Fruit fly (Drosophila melanogaster): ENCODE measurements around the gene CDK2AP1.

CDK2AP1 gene

DNA sequence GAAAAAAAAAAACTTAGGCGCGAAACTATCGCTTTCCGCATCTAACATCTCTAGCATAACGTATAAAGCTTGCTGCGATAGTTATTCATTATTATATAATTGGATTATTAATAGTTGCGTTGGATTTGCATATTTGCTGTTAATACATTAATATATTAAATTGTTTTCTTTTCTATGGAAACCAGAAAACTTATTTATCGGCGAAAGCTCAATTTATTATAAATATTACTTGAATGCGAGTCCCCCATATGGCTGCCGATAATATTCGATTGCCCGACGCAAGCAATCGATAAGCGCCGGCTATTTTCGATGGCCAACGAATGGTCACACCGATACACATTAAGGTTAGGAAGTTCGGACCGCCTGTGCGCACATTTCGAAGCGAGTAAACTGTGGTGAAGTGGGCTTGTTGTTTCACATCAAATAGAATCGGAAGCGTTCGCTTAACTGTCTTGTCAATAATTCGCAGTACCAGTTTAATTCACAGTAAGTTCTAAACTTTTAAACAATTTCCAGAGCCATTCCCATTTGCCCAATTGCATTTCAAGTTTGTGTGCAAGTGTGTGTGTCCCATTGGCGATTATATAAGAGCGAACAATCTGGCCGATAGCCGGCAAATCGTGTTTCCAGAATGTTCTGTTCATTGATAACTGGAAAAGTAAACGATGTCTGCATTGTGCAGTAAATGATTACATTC is 29.4 kb upstream of the CDK2AP1 start, which contains the start of gene Hsp60A (continued):
- no peak for TF ChIP-seq gcm (GFP tag; optimal IDR thresholded peaks at IDR 0.05)
- peak; percentile 15 for TF ChIP-seq CG12942 (GFP tag; optimal IDR thresholded peaks at IDR 0.05)
- peak; percentile 82 for TF ChIP-seq tna (GFP tag; IDR thresholded peaks at IDR 0.05; ENCODE audit: partially characterized antibody)
- TF ChIP-seq ab (GFP tag; optimal IDR thresholded peaks at IDR 0.05): no peak
- peak; percentile 12 for TF ChIP-seq CG17186 (GFP tag; optimal IDR thresholded peaks at IDR 0.05)
- no peak for TF ChIP-seq CG1603 (tag; optimal IDR thresholded peaks at IDR 0.05)
- peak; percentile 28 for TF ChIP-seq ind (GFP tag; optimal IDR thresholded peaks at IDR 0.05)
- TF ChIP-seq slp2 (GFP tag; optimal IDR thresholded peaks at IDR 0.05): no peak
- peak in 1 of 2 experiments; percentile 9 for TF ChIP-seq crp (GFP tag; optimal IDR thresholded peaks at IDR 0.05)
- TF ChIP-seq croc (GFP tag; conservative IDR thresholded peaks at IDR 0.05): peak; percentile 32; the same call in 1 of the 3 replicates
- no peak; the same call in 1 of the 2 replicates for TF ChIP-seq chm (GFP tag; IDR thresholded peaks at IDR 0.05)
- peak; percentile 60 for TF ChIP-seq unpg (GFP tag; optimal IDR thresholded peaks at IDR 0.05)
- no peak for TF ChIP-seq CG17912 (GFP tag; optimal IDR thresholded peaks at IDR 0.05)
- TF ChIP-seq CG9876 (GFP tag; optimal IDR thresholded peaks at IDR 0.05): no peak
- TF ChIP-seq CG9609 (GFP tag; optimal IDR thresholded peaks at IDR 0.05): no peak
- no peak for TF ChIP-seq scrt (GFP tag; optimal IDR thresholded peaks at IDR 0.05)
- TF ChIP-seq CG15269 (tag; optimal IDR thresholded peaks at IDR 0.05): peak; percentile 59
- TF ChIP-seq CG13424 (tag; optimal IDR thresholded peaks at IDR 0.05): peak; percentile 75
- TF ChIP-seq maf-S (GFP tag; optimal IDR thresholded peaks at IDR 0.05): no peak
- TF ChIP-seq CG10959 (GFP tag; IDR thresholded peaks at IDR 0.05): peak; percentile 32; the same call in 1 of the 2 replicates
- TF ChIP-seq CG13894 (tag; optimal IDR thresholded peaks at IDR 0.05): peak; percentile 56
- no peak for TF ChIP-seq Myb (GFP tag; optimal IDR thresholded peaks at IDR 0.05)
- TF ChIP-seq ERR (GFP tag; optimal IDR thresholded peaks at IDR 0.05): no peak
- 0 out of 2 replicates have a peak, but pooled peaks have one; percentile 20 for TF ChIP-seq E2f1 (GFP tag; IDR thresholded peaks at IDR 0.05)
- TF ChIP-seq CG2202 (tag; optimal IDR thresholded peaks at IDR 0.05): no peak
- TF ChIP-seq CG10543 (GFP tag; optimal IDR thresholded peaks at IDR 0.05): no peak
- no peak for TF ChIP-seq pum (GFP tag; optimal IDR thresholded peaks at IDR 0.05)
- no peak for TF ChIP-seq CG7745 (tag; optimal IDR thresholded peaks at IDR 0.05)
- peak; percentile 58; the same call in 1 of the 2 replicates for TF ChIP-seq slbo (GFP tag; IDR thresholded peaks at IDR 0.05)
- peak; percentile 23 for TF ChIP-seq CG10654 (GFP tag; optimal IDR thresholded peaks at IDR 0.05)
- no peak for TF ChIP-seq hkb (optimal IDR thresholded peaks at IDR 0.05)
- TF ChIP-seq hkb (GFP tag; IDR thresholded peaks at IDR 0.05): no peak
- TF ChIP-seq CG11560 (tag; IDR thresholded peaks at IDR 0.05): peak; percentile 98
- no peak for TF ChIP-seq cwo (GFP tag; optimal IDR thresholded peaks at IDR 0.05)
- TF ChIP-seq CG1792 (GFP tag; optimal IDR thresholded peaks at IDR 0.05): no peak
- peak; percentile 36 for TF ChIP-seq Hr3 (GFP tag; optimal IDR thresholded peaks at IDR 0.05)
- TF ChIP-seq CG10147 (GFP tag; optimal IDR thresholded peaks at IDR 0.05): peak; percentile 54
- no peak for TF ChIP-seq CG3065 (GFP tag; optimal IDR thresholded peaks at IDR 0.05)
- TF ChIP-seq bigmax (GFP tag; optimal IDR thresholded peaks at IDR 0.05): peak; percentile 95
- TF ChIP-seq ems (GFP tag; optimal IDR thresholded peaks at IDR 0.05): no peak
- TF ChIP-seq cato (GFP tag; optimal IDR thresholded peaks at IDR 0.05; ENCODE audit: borderline replicate concordance): no peak
- peak; percentile 8 for TF ChIP-seq CG4854 (GFP tag; optimal IDR thresholded peaks at IDR 0.05)
- TF ChIP-seq tup (GFP tag; optimal IDR thresholded peaks at IDR 0.05): peak; percentile 38
- no peak for TF ChIP-seq insv (GFP tag; optimal IDR thresholded peaks at IDR 0.05)
- TF ChIP-seq Ssrp (tag; optimal IDR thresholded peaks at IDR 0.05): peak; percentile 48
- peak; percentile 87 for TF ChIP-seq Scr (GFP tag; IDR thresholded peaks at IDR 0.05; ENCODE audit: partially characterized antibody)
- TF ChIP-seq chif (GFP tag; optimal IDR thresholded peaks at IDR 0.05): no peak
- no peak for TF ChIP-seq CG1602 (GFP tag; optimal IDR thresholded peaks at IDR 0.05)
- no peak for TF ChIP-seq sr (GFP tag; IDR thresholded peaks at IDR 0.05)
- TF ChIP-seq CG6175 (GFP tag; IDR thresholded peaks at IDR 0.05): no peak

All from whole organism, embryonic.